Fruit fly (Drosophila melanogaster) whole organism, prepupa: Measurements from ENCODE around the gene yuri.

ENCODE experiments used
- Blimp-1 ChIP-seq: fragments of 200-800 bp; sonication (Bioruptor generic); optimal IDR thresholded peaks from 3 replicates; lab custom pipeline; 2017; ENCODE audit warnings: missing biosample characterization, missing genetic modification characterization, mild to moderate bottlenecking, moderate library complexity, missing genetic modification reagents
- CG10631 ChIP-seq: fragments of 200-800 bp; sonication (Bioruptor generic); optimal IDR thresholded peaks from 2 replicates; lab custom pipeline; 2016; ENCODE audit warnings: missing biosample characterization, missing genetic modification characterization
- CG10669 ChIP-seq: fragments of 200-800 bp; sonication (Bioruptor generic); optimal IDR thresholded peaks from 3 replicates; lab custom pipeline; 2018; ENCODE audit warnings: missing biosample characterization, mild to moderate bottlenecking, missing genetic modification characterization, moderate library complexity
- CG11762 ChIP-seq: fragments of 200-800 bp; sonication (Bioruptor generic); optimal IDR thresholded peaks from 3 replicates; lab custom pipeline; 2016; ENCODE audit warnings: missing biosample characterization, missing genetic modification characterization; ENCODE audit not compliant: insufficient read depth
- CG11902 ChIP-seq: fragments of 200-800 bp; sonication (Bioruptor generic); optimal IDR thresholded peaks from 3 replicates; lab custom pipeline; 2016; ENCODE audit warnings: missing biosample characterization, missing genetic modification characterization
- CG15336 ChIP-seq: fragments of 200-800 bp; sonication (Bioruptor generic); IDR thresholded peaks from 2 replicates; pipeline ENCODE4 v1.3.6; 2022; ENCODE audit warnings: missing biosample characterization, missing genetic modification characterization
- CG1621 ChIP-seq: fragments of 200-800 bp; sonication (Bioruptor generic); optimal IDR thresholded peaks from 3 replicates; lab custom pipeline; 2018; ENCODE audit warnings: missing biosample characterization, mild to moderate bottlenecking, missing genetic modification characterization
- CG16779 ChIP-seq: fragments of 200-800 bp; sonication (Bioruptor generic); optimal IDR thresholded peaks from 3 replicates; lab custom pipeline; 2017; ENCODE audit warnings: missing biosample characterization, mild to moderate bottlenecking, missing genetic modification characterization
- CG3032 ChIP-seq: fragments of 200-800 bp; optimal IDR thresholded peaks from 2 replicates; lab custom pipeline; 2019; ENCODE audit warnings: missing biosample characterization, mild to moderate bottlenecking, missing genetic modification characterization, moderate library complexity
- CG31627 ChIP-seq: fragments of 200-800 bp; sonication (Bioruptor generic); optimal IDR thresholded peaks from 3 replicates; lab custom pipeline; 2016; ENCODE audit warnings: missing biosample characterization, missing genetic modification characterization
- CG32006 ChIP-seq: fragments of 200-800 bp; sonication (Bioruptor generic); optimal IDR thresholded peaks from 3 replicates; lab custom pipeline; 2017; ENCODE audit warnings: missing biosample characterization, mild to moderate bottlenecking, missing genetic modification characterization
- CG34406 ChIP-seq: fragments of 200-800 bp; sonication (Bioruptor generic); optimal IDR thresholded peaks from 3 replicates; lab custom pipeline; 2016; ENCODE audit warnings: missing biosample characterization, missing genetic modification characterization
- CG3919 ChIP-seq: fragments of 200-800 bp; sonication (Bioruptor generic); optimal IDR thresholded peaks from 3 replicates; lab custom pipeline; 2016; ENCODE audit warnings: missing biosample characterization, missing genetic modification characterization
- CG4318 ChIP-seq: fragments of 200-800 bp; sonication (Bioruptor generic); optimal IDR thresholded peaks from 3 replicates; lab custom pipeline; 2017; ENCODE audit warnings: missing biosample characterization, mild to moderate bottlenecking, missing genetic modification characterization
- CG6163 ChIP-seq: fragments of 200-800 bp; sonication (Bioruptor generic); IDR thresholded peaks from 3 replicates; pipeline ENCODE4 v1.3.6; 2022; ENCODE audit warnings: missing biosample characterization, missing genetic modification characterization
- CG6276 ChIP-seq: fragments of 200-800 bp; sonication (Bioruptor generic); optimal IDR thresholded peaks from 2 replicates; lab custom pipeline; 2017; ENCODE audit warnings: missing biosample characterization, mild to moderate bottlenecking, missing genetic modification characterization
- CG6792 ChIP-seq: fragments of 200-800 bp; sonication (Bioruptor generic); optimal IDR thresholded peaks from 3 replicates; lab custom pipeline; 2016; ENCODE audit warnings: missing biosample characterization, missing genetic modification characterization
- CG6808 ChIP-seq: fragments of 200-800 bp; sonication (Bioruptor generic); optimal IDR thresholded peaks from 3 replicates; lab custom pipeline; 2017; ENCODE audit warnings: missing biosample characterization, missing genetic modification characterization, mild to moderate bottlenecking, moderate library complexity, missing genetic modification reagents
- CG8119 ChIP-seq: fragments of 200-800 bp; sonication (Bioruptor generic); IDR thresholded peaks from 3 replicates; pipeline ENCODE4 v1.3.6; 2022; ENCODE audit warnings: missing biosample characterization, missing genetic modification characterization
- CG8319 ChIP-seq: fragments of 200-800 bp; sonication (Bioruptor generic); optimal IDR thresholded peaks from 3 replicates; lab custom pipeline; 2016; ENCODE audit warnings: missing biosample characterization, missing genetic modification characterization
- CG8632 ChIP-seq: fragments of 200-800 bp; sonication (Bioruptor generic); optimal IDR thresholded peaks from 3 replicates; lab custom pipeline; 2016; ENCODE audit warnings: missing biosample characterization, missing genetic modification characterization
- Eip75B ChIP-seq: fragments of 200-800 bp; sonication (Bioruptor generic); optimal IDR thresholded peaks from 3 replicates; lab custom pipeline; 2016; ENCODE audit warnings: missing biosample characterization, missing genetic modification characterization
- Eip78C ChIP-seq: fragments of 200-800 bp; sonication (Bioruptor generic); peaks from one replicate; lab custom pipeline; 2016; ENCODE audit warnings: missing biosample characterization, missing genetic modification characterization
- Eip93F ChIP-seq: fragments of 200-800 bp; sonication (Bioruptor generic); optimal IDR thresholded peaks from 2 replicates; lab custom pipeline; 2016; ENCODE audit warnings: missing biosample characterization, mild to moderate bottlenecking, missing genetic modification characterization
- Ets21C ChIP-seq: fragments of 200-800 bp; sonication (Bioruptor generic); optimal IDR thresholded peaks from 3 replicates; lab custom pipeline; 2016; ENCODE audit warnings: missing biosample characterization, missing genetic modification characterization
- Ets96B ChIP-seq: fragments of 200-800 bp; optimal IDR thresholded peaks from 2 replicates; lab custom pipeline; 2019; ENCODE audit warnings: missing biosample characterization, mild to moderate bottlenecking, missing genetic modification characterization, moderate library complexity
- Hr38 ChIP-seq: sonication (Bioruptor generic); optimal IDR thresholded peaks from 2 replicates; lab custom pipeline; 2016; ENCODE audit warnings: missing biosample characterization, missing genetic modification characterization
- Hr39 ChIP-seq: fragments of 200-800 bp; sonication (Bioruptor generic); optimal IDR thresholded peaks from 2 replicates; lab custom pipeline; 2016; ENCODE audit warnings: missing biosample characterization, missing genetic modification characterization
- Hr4 ChIP-seq: fragments of 200-800 bp; sonication (Bioruptor generic); optimal IDR thresholded peaks from 3 replicates; lab custom pipeline; 2016; ENCODE audit warnings: missing biosample characterization, missing genetic modification characterization
- Met ChIP-seq: fragments of 200-800 bp; sonication (Bioruptor generic); optimal IDR thresholded peaks from 3 replicates; lab custom pipeline; 2016; ENCODE audit warnings: missing biosample characterization, missing genetic modification characterization
- OdsH ChIP-seq: fragments of 200-800 bp; sonication (Bioruptor generic); optimal IDR thresholded peaks from 3 replicates; lab custom pipeline; 2016; ENCODE audit warnings: missing biosample characterization, missing genetic modification characterization
- Smox ChIP-seq: fragments of 200-800 bp; sonication (Bioruptor generic); optimal IDR thresholded peaks from 3 replicates; lab custom pipeline; 2016; ENCODE audit warnings: missing biosample characterization, missing genetic modification characterization
- Sox102F ChIP-seq: fragments of 200-800 bp; sonication (Bioruptor generic); optimal IDR thresholded peaks from 2 replicates; lab custom pipeline; 2016; ENCODE audit warnings: missing biosample characterization, mild to moderate bottlenecking, missing genetic modification characterization
- Sox14 ChIP-seq: fragments of 200-800 bp; sonication (Bioruptor generic); optimal IDR thresholded peaks from 3 replicates; lab custom pipeline; 2016; ENCODE audit warnings: missing biosample characterization, missing genetic modification characterization
- Sox15 ChIP-seq: fragments of 200-800 bp; sonication (Bioruptor generic); optimal IDR thresholded peaks from 3 replicates; lab custom pipeline; 2016; ENCODE audit warnings: missing biosample characterization, missing genetic modification characterization
- achi ChIP-seq: fragments of 200-800 bp; sonication (Bioruptor generic); optimal IDR thresholded peaks from 3 replicates; lab custom pipeline; 2016; ENCODE audit warnings: missing biosample characterization, missing genetic modification characterization
- acj6 ChIP-seq: fragments of 200-800 bp; sonication (Bioruptor generic); optimal IDR thresholded peaks from 3 replicates; lab custom pipeline; 2016; ENCODE audit warnings: missing biosample characterization, missing genetic modification characterization
- dac ChIP-seq: fragments of 200-800 bp; sonication (Bioruptor generic); optimal IDR thresholded peaks from 2 replicates; lab custom pipeline; 2017; ENCODE audit warnings: missing biosample characterization, mild to moderate bottlenecking, missing genetic modification characterization
- eg ChIP-seq: fragments of 200-800 bp; sonication (Bioruptor generic); IDR thresholded peaks from 3 replicates; pipeline ENCODE4 v1.3.6; 2022; ENCODE audit warnings: missing biosample characterization, missing genetic modification characterization
- esn ChIP-seq: fragments of 200-800 bp; sonication (Bioruptor generic); optimal IDR thresholded peaks from 2 replicates; lab custom pipeline; 2016; ENCODE audit warnings: missing biosample characterization, mild to moderate bottlenecking, missing genetic modification characterization, moderate library complexity
- fd85E ChIP-seq: fragments of 200-800 bp; sonication (Bioruptor generic); optimal IDR thresholded peaks from 3 replicates; lab custom pipeline; 2016; ENCODE audit warnings: missing biosample characterization, missing genetic modification characterization
- lz ChIP-seq: fragments of 200-800 bp; sonication (Bioruptor generic); optimal IDR thresholded peaks from 3 replicates; lab custom pipeline; 2016; ENCODE audit warnings: missing biosample characterization, missing genetic modification characterization
- net ChIP-seq: fragments of 200-800 bp; sonication (Bioruptor generic); optimal IDR thresholded peaks from 3 replicates; lab custom pipeline; 2016; ENCODE audit warnings: missing biosample characterization, missing genetic modification characterization
- pdm3 ChIP-seq: fragments of 200-800 bp; sonication (Bioruptor generic); optimal IDR thresholded peaks from 3 replicates; lab custom pipeline; 2016; ENCODE audit warnings: missing biosample characterization, missing genetic modification characterization
- spab ChIP-seq: fragments of 200-800 bp; sonication (Bioruptor generic); optimal IDR thresholded peaks from 2 replicates; lab custom pipeline; 2017; ENCODE audit warnings: missing biosample characterization, mild to moderate bottlenecking, missing genetic modification characterization, missing genetic modification reagents
- ss ChIP-seq, 2 experiments: fragments of 200-800 bp; sonication (Bioruptor generic); optimal IDR thresholded peaks; 2 replicates in 1 of 2; 3 replicates in 1 of 2; lab custom pipeline; 2017 to 2018; ENCODE audit warnings: mild to moderate bottlenecking in 2 of 2, missing biosample characterization in 2 of 2, missing genetic modification characterization in 2 of 2, moderate library complexity in 1 of 2
- svp ChIP-seq: fragments of 200-800 bp; sonication (Bioruptor generic); peaks from one replicate; lab custom pipeline; 2016; ENCODE audit warnings: missing biosample characterization, missing genetic modification characterization
- topi ChIP-seq: fragments of 200-800 bp; sonication (Bioruptor generic); optimal IDR thresholded peaks from 3 replicates; lab custom pipeline; 2016; ENCODE audit warnings: missing biosample characterization, missing genetic modification characterization
- vri ChIP-seq: fragments of 200-800 bp; sonication (Bioruptor generic); optimal IDR thresholded peaks from 3 replicates; lab custom pipeline; 2016; ENCODE audit warnings: missing biosample characterization, mild to moderate bottlenecking, missing genetic modification characterization

yuri gene

DNA sequence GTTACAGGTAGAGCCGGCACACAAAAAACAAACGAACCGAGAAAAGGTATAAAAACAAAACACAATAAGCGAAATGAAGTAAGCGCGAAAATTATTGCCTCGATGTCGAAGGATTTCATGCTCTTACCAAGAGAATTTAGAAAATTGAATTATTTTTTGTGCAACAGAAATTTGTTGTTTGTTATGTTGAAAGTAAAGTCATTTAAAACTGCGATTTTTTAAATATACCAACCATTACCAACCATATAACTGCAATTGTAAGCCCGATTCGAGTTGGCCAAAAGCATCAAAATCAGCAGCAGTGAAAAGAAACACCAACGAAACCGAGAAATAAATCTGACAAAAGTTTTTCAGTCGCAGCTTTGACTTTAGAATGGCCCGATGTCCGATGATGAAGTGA, 16.5 kb upstream of the yuri start (continued):
- TF ChIP-seq vri (GFP tag; lab: Kevin White, UChicago) (peak; percentile 28), Eip75B (GFP tag; lab: Kevin White, UChicago) (peak; percentile 11), CG6276 (GFP tag; lab: Kevin White, UChicago) (no peak), CG3032 (tag; lab: Kevin White, UChicago) (no peak), Ets96B (tag; lab: Kevin White, UChicago) (no peak), CG10631 (no peak), CG4318 (no peak), CG16779 (tag; lab: Kevin White, UChicago) (no peak), dac (GFP tag; lab: Kevin White, UChicago) (no peak), pdm3 (GFP tag; lab: Kevin White, UChicago) (no peak), CG31627 (GFP tag; lab: Kevin White, UChicago) (peak; percentile 28), CG1621 (no peak), Hr38 (no peak), Hr4 (GFP tag; lab: Kevin White, UChicago) (no peak), CG8119 (GFP tag; lab: Robert Waterston, UW) (no peak)

DNA sequence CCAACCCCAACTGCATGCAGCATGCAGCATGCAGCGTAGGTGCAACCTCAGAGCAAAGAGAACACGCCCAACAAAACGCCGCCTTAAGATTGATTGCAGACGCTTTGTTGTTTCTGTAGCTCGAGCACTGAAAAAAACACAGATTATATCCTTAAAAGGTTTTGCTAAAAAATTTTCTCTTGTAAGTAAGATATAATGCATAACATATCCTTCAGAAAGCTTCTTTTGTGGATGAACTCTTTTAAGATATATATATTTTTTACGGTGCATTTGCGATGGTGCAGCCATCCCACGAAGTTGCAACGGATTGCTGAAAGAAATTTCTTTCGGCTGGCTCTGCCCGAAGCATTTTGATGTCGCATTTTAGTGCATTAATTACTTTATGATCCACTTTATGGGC, 11.3 kb upstream of the yuri start:
- TF ChIP-seq CG11762 (GFP tag; lab: Kevin White, UChicago): peak; percentile 2
- peak; percentile 86 for TF ChIP-seq svp (GFP tag; lab: Kevin White, UChicago)
- TF ChIP-seq CG11902 (GFP tag; lab: Kevin White, UChicago): peak; percentile 30
- peak; percentile 34 for TF ChIP-seq Sox14 (GFP tag; lab: Kevin White, UChicago)
- TF ChIP-seq CG15336 (GFP tag; lab: Robert Waterston, UW): peak; percentile 28; the same call in 1 of the 2 replicates
- TF ChIP-seq Hr39 (GFP tag; lab: Kevin White, UChicago): peak; percentile 62
- TF ChIP-seq lz (GFP tag; lab: Kevin White, UChicago): peak; percentile 59
- peak; percentile 58 for TF ChIP-seq pdm3 (GFP tag; lab: Kevin White, UChicago)
- TF ChIP-seq CG3032 (tag; lab: Kevin White, UChicago): peak; percentile 27
- peak; percentile 62 for TF ChIP-seq CG3919
- TF ChIP-seq Ets96B (tag; lab: Kevin White, UChicago): peak; percentile 21
- TF ChIP-seq Smox: peak; percentile 71
- no peak for TF ChIP-seq CG4318
- TF ChIP-seq topi (GFP tag; lab: Kevin White, UChicago): peak; percentile 66
- TF ChIP-seq Eip93F: no peak
- peak; percentile 29 for TF ChIP-seq CG34406 (GFP tag; lab: Kevin White, UChicago)
- peak; percentile 57 for TF ChIP-seq acj6 (GFP tag; lab: Kevin White, UChicago)
- TF ChIP-seq Eip78C (GFP tag; lab: Kevin White, UChicago): peak; percentile 74
- TF ChIP-seq CG6792 (GFP tag; lab: Kevin White, UChicago): peak; percentile 62
- TF ChIP-seq Met: peak; percentile 76
- TF ChIP-seq CG6276 (GFP tag; lab: Kevin White, UChicago): no peak
- TF ChIP-seq CG8632 (GFP tag; lab: Kevin White, UChicago): peak; percentile 39
- peak; percentile 79 for TF ChIP-seq esn (GFP tag; lab: Kevin White, UChicago)
- TF ChIP-seq CG6163 (GFP tag; lab: Robert Waterston, UW): peak; percentile 53; the same call in 2 of the 3 replicates
- TF ChIP-seq CG8119 (GFP tag; lab: Robert Waterston, UW): no peak
- TF ChIP-seq spab (GFP tag; lab: Kevin White, UChicago): peak; percentile 5
- TF ChIP-seq Blimp-1 (GFP tag; lab: Kevin White, UChicago): peak; percentile 14
- 0 out of 3 replicates have a peak, but pooled peaks have one; percentile 25 for TF ChIP-seq eg
- peak; percentile 46 for TF ChIP-seq Ets21C
- no peak for TF ChIP-seq CG6808
- peak; percentile 59 for TF ChIP-seq OdsH
- peak; percentile 31 for TF ChIP-seq net
- no peak for TF ChIP-seq dac (GFP tag; lab: Kevin White, UChicago)
- no peak for TF ChIP-seq Hr38
- TF ChIP-seq CG32006 (GFP tag; lab: Kevin White, UChicago): peak; percentile 31
- TF ChIP-seq Eip75B (GFP tag; lab: Kevin White, UChicago): peak; percentile 65
- TF ChIP-seq ss (GFP tag; optimal IDR thresholded peaks at IDR 0.05; lab: Kevin White, UChicago): no peak
- TF ChIP-seq fd85E (GFP tag; lab: Kevin White, UChicago): no peak
- TF ChIP-seq Sox102F (GFP tag; lab: Kevin White, UChicago): peak; percentile 65
- peak; percentile 1 for TF ChIP-seq vri (GFP tag; lab: Kevin White, UChicago)
- peak; percentile 44 for TF ChIP-seq achi
- TF ChIP-seq CG8319 (GFP tag; lab: Kevin White, UChicago): peak; percentile 13
- TF ChIP-seq CG10669 (GFP tag; lab: Kevin White, UChicago): peak; percentile 24
- no peak for TF ChIP-seq CG16779 (tag; lab: Kevin White, UChicago)
- TF ChIP-seq Sox15 (GFP tag; lab: Kevin White, UChicago): no peak
